Worm (Caenorhabditis elegans) whole organism, mixed stage, embryonic: Measurements from ENCODE around the gene hpo-8.

Experiments
- drap-1 ChIP-seq: fragments of 200-800 bp; sonication (Bioruptor generic); optimal IDR thresholded peaks from 3 replicates; lab custom pipeline; 2018; ENCODE audit warnings: mild to moderate bottlenecking, missing genetic modification characterization, missing compliant biosample characterization
- elt-1 ChIP-seq: sonication (generic microtip); optimal IDR thresholded peaks from 2 replicates; lab custom pipeline; 2017; ENCODE audit warnings: missing genetic modification characterization, mild to moderate bottlenecking, missing compliant biosample characterization, antibody characterized with exemption, moderate library complexity, borderline replicate concordance; ENCODE audit not compliant: insufficient read depth
- elt-3 ChIP-seq: fragments of 150-350 bp; optimal IDR thresholded peaks from 2 replicates; lab custom pipeline; 2014; ENCODE audit warnings: missing biosample characterization, missing genetic modification characterization
- hlh-1 ChIP-seq: fragments of 150-350 bp; optimal IDR thresholded peaks from 2 replicates; lab custom pipeline; 2014; ENCODE audit warnings: missing biosample characterization, missing genetic modification reagents, missing genetic modification characterization
- lin-13 ChIP-seq: fragments of 150-350 bp; optimal IDR thresholded peaks from 2 replicates; lab custom pipeline; 2014; ENCODE audit warnings: missing biosample characterization, missing genetic modification characterization
- mep-1 ChIP-seq: fragments of 150-350 bp; optimal IDR thresholded peaks from 2 replicates; lab custom pipeline; 2017; ENCODE audit warnings: missing biosample characterization, missing genetic modification reagents, missing genetic modification characterization, inconsistent platforms
- nhr-12 ChIP-seq: fragments of 150-350 bp; optimal IDR thresholded peaks from 2 replicates; lab custom pipeline; 2014; ENCODE audit warnings: missing biosample characterization, missing genetic modification characterization
- nhr-2 ChIP-seq: fragments of 150-350 bp; optimal IDR thresholded peaks from 2 replicates; lab custom pipeline; 2014; ENCODE audit warnings: missing biosample characterization, missing genetic modification characterization
- pha-4 ChIP-seq: fragments of 150-350 bp; optimal IDR thresholded peaks from 2 replicates; lab custom pipeline; 2018; ENCODE audit warnings: missing biosample characterization, missing genetic modification reagents, missing genetic modification characterization
- sem-2 ChIP-seq: fragments of 200-800 bp; sonication (Bioruptor generic); optimal IDR thresholded peaks from 2 replicates; lab custom pipeline; 2018; ENCODE audit warnings: mild to moderate bottlenecking, missing genetic modification characterization, missing compliant biosample characterization
- sptf-1 ChIP-seq: sonication (generic microtip); optimal IDR thresholded peaks from 2 replicates; lab custom pipeline; 2017; ENCODE audit warnings: mild to moderate bottlenecking, missing genetic modification characterization, moderate library complexity, missing compliant biosample characterization
- unc-39 ChIP-seq: fragments of 150-350 bp; optimal IDR thresholded peaks from 2 replicates; lab custom pipeline; 2014; ENCODE audit warnings: missing biosample characterization, missing genetic modification characterization
- unc-62 ChIP-seq: fragments of 150-350 bp; optimal IDR thresholded peaks from 2 replicates; lab custom pipeline; 2014; ENCODE audit warnings: missing biosample characterization, missing genetic modification reagents, missing genetic modification characterization
- ztf-11 ChIP-seq: fragments of 150-350 bp; optimal IDR thresholded peaks from 2 replicates; lab custom pipeline; 2014; ENCODE audit warnings: missing biosample characterization, missing genetic modification characterization

- no peak for TF ChIP-seq elt-1 (tag; lab: Kevin White, UChicago)
- no peak for TF ChIP-seq elt-3 (tag; lab: Kevin White, UChicago)
- no peak for TF ChIP-seq sptf-1 (tag; lab: Kevin White, UChicago)
- TF ChIP-seq unc-62 (GFP tag; lab: Kevin White, UChicago), result no peak
- no peak for TF ChIP-seq lin-13 (tag; lab: Kevin White, UChicago)
- TF ChIP-seq nhr-12, result no peak
- no peak for TF ChIP-seq ztf-11 (tag; lab: Kevin White, UChicago)
- TF ChIP-seq nhr-2 (tag; lab: Kevin White, UChicago), result no peak
- TF ChIP-seq hlh-1, result no peak
- TF ChIP-seq sem-2 (GFP tag; lab: Kevin White, UChicago), result no peak
- no peak for TF ChIP-seq pha-4 (tag; lab: Kevin White, UChicago)
- no peak for TF ChIP-seq drap-1 (GFP tag; lab: Kevin White, UChicago)
- TF ChIP-seq unc-39, result no peak
- no peak for TF ChIP-seq mep-1 (tag; lab: Kevin White, UChicago)
Observed at ce11 chrV:6842437-6842836, 3.3 kb downstream of the hpo-8 start, which contains the start of gene T15B7.1.
